Fruit fly (Drosophila melanogaster): ENCODE data around the gene Bulli.

Gene Bulli

DNA sequence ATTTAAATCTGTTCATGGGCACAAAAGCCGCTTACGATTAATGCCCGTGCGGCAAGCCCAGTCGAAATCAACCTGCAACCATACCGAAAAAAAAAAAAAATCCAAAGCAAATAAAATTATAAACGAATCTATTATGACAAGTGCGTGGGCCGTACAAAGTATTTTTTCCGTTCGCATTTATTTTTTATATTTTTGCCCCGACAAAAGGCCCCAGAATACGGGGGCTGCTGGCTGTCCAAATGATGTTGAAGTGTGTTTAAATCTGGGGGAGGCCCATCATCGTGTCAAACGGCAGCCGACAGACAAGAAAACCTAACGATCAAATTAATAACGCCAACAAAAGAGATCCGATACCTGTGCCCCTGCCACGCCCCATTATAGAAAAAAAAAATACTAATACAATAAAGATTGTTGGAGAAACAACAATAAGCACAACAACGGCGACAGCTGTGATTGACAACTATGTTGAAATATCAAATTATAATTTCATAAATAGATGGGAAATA is 39.3 kb upstream of the Bulli start (continued):
- TF ChIP-seq Awh (GFP tag; IDR thresholded peaks at IDR 0.05) (0 out of 2 replicates have a peak, but pooled peaks have one; percentile 11), CG7372 (GFP tag; IDR thresholded peaks at IDR 0.05) (no peak), caup (GFP tag; optimal IDR thresholded peaks at IDR 0.05; ENCODE audit: severe bottlenecking) (no peak)

DNA sequence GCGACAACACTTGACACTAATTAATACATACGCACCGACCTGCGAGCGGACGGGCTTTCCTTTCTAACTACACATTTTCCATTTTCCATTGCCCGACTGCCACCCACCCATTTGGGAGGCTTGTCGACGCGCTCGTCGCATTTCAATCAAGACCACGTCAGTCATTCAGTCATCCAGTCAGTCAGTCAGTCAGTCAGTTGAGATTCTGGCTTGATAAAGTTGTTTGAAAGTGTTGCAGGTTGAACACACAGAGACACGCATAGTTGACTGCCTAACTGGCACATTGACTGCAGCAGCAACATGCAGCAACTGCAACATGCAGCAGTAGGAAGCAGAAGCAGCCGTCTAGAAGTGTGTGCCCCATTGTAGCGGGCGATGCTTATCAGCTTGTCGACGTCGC is 36.9 kb upstream of the Bulli start:
- TF ChIP-seq CG10209 (GFP tag; optimal IDR thresholded peaks at IDR 0.05), result peak; percentile 12
- peak; percentile 12 for TF ChIP-seq Ets65A (GFP tag)
- TF ChIP-seq CG13287 (GFP tag; IDR thresholded peaks at IDR 0.05; ENCODE audit: partially characterized antibody), result no peak
- 0 out of 2 replicates have a peak, but pooled peaks have one; percentile 22 for TF ChIP-seq crol (GFP tag; IDR thresholded peaks at IDR 0.05)
- TF ChIP-seq CG8281 (tag; optimal IDR thresholded peaks at IDR 0.05), result peak; percentile 93
- peak; percentile 35 for TF ChIP-seq grn (GFP tag; optimal IDR thresholded peaks at IDR 0.05)
- TF ChIP-seq fd3F (GFP tag; optimal IDR thresholded peaks at IDR 0.05), result no peak
- no peak for TF ChIP-seq GATAe (GFP tag; conservative IDR thresholded peaks at IDR 0.05)
- TF ChIP-seq CG1832 (GFP tag; optimal IDR thresholded peaks at IDR 0.05), result no peak
- TF ChIP-seq H15 (GFP tag; IDR thresholded peaks at IDR 0.05), result no peak
- no peak for TF ChIP-seq eve (GFP tag; optimal IDR thresholded peaks at IDR 0.05)
- no peak for TF ChIP-seq CG12071 (GFP tag; optimal IDR thresholded peaks at IDR 0.05)
- TF ChIP-seq CG33557 (GFP tag; optimal IDR thresholded peaks at IDR 0.05), result no peak
- TF ChIP-seq slp2 (GFP tag; optimal IDR thresholded peaks at IDR 0.05), result no peak
- TF ChIP-seq CG10979 (tag; optimal IDR thresholded peaks at IDR 0.05), result no peak
- no peak for TF ChIP-seq shn (GFP tag; optimal IDR thresholded peaks at IDR 0.05)

- TF ChIP-seq CG10147 (GFP tag; optimal IDR thresholded peaks at IDR 0.05) (no peak), pan (optimal IDR thresholded peaks at IDR 0.05) (no peak), pan (GFP tag; optimal IDR thresholded peaks at IDR 0.05 in 1 of 2, IDR thresholded peaks at IDR 0.05 in 1 of 2) (no peak), crp (GFP tag; optimal IDR thresholded peaks at IDR 0.05) (no peak), Abd-B (GFP tag; optimal IDR thresholded peaks at IDR 0.05) (peak; percentile 50), CG15269 (tag; optimal IDR thresholded peaks at IDR 0.05) (no peak), chinmo (GFP tag; IDR thresholded peaks at IDR 0.05; ENCODE audit: partially characterized antibody) (0 out of 4 replicates have a peak, but pooled peaks have one; percentile 64), fu2 (GFP tag; optimal IDR thresholded peaks at IDR 0.05) (no peak), sd (tag; optimal IDR thresholded peaks at IDR 0.05) (peak; percentile 96), abd-A (tag; optimal IDR thresholded peaks at IDR 0.05) (peak; percentile 92), insv (GFP tag; optimal IDR thresholded peaks at IDR 0.05) (no peak), ttk (GFP tag; IDR thresholded peaks at IDR 0.05) (no peak), Dip3 (GFP tag; optimal IDR thresholded peaks at IDR 0.05) (no peak), vvl (GFP tag; IDR thresholded peaks at IDR 0.05) (peak; percentile 73), Hr51 (GFP tag; optimal IDR thresholded peaks at IDR 0.05) (no peak), ro (GFP tag; IDR thresholded peaks at IDR 0.05) (no peak), da (GFP tag; optimal IDR thresholded peaks at IDR 0.05) (no peak), CG8944 (GFP tag; optimal IDR thresholded peaks at IDR 0.05) (no peak), danr (GFP tag; IDR thresholded peaks at IDR 0.05) (no peak), oc (tag; optimal IDR thresholded peaks at IDR 0.05) (peak; percentile 82), nerfin-1 (tag; optimal IDR thresholded peaks at IDR 0.05) (no peak), Hmx (GFP tag; optimal IDR thresholded peaks at IDR 0.05) (no peak), sens (GFP tag) (peak; percentile 61), CG6175 (GFP tag; IDR thresholded peaks at IDR 0.05) (no peak), CG12769 (tag; optimal IDR thresholded peaks at IDR 0.05) (peak; percentile 65)
Observed at dm6 chr3L:6452347-6452746, 36.1 kb upstream of the Bulli start.

All from whole organism, embryonic.